Worm (Caenorhabditis elegans) whole organism, L4 larva: Measurements from ENCODE around the gene R11E3.1.

ENCODE experiments used
- aly-2 ChIP-seq: sonication (generic microtip); optimal IDR thresholded peaks from 2 replicates; lab custom pipeline; 2018; ENCODE audit warnings: missing biosample characterization, missing genetic modification characterization
- dmd-8 ChIP-seq: fragments of 200-800 bp; sonication (Bioruptor generic); IDR thresholded peaks from 2 replicates; pipeline ENCODE4 v1.3.6; 2022; ENCODE audit warnings: missing genetic modification characterization, missing compliant biosample characterization
- egl-27 ChIP-seq: sonication (generic microtip); optimal IDR thresholded peaks from 3 replicates; lab custom pipeline; 2017; ENCODE audit warnings: missing biosample characterization, missing genetic modification reagents, missing genetic modification characterization
- madf-9 ChIP-seq: fragments of 200-800 bp; sonication (Bioruptor generic); conservative IDR thresholded peaks from 2 replicates; pipeline ENCODE4 v1.3.6; 2022; ENCODE audit warnings: missing genetic modification reagents, missing genetic modification characterization, missing compliant biosample characterization

DNA sequence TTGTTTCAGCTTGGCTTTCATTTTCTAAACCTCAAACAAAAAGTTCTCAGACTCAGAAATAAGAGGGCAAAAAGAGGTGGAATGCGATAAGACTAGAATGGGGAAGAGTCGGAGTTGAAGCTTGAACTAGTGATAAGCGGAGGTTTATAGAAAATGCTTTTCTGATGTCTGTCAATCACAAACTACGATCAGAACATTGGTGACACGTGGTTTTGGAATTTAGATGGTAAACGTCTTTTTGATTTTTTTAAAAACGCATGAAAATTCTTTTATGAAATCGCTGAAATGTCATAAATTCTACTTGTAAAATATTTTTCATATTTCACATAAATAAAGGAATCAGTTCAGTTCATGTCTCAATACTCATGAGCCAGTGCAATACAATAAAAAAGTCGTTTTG, 31.5 kb downstream of the R11E3.1 start, which contains the start of gene H06H21.8:
- TF ChIP-seq aly-2 (no peak), egl-27 (tag; lab: Kevin White, UChicago) (no peak), madf-9 (GFP tag; lab: Robert Waterston, UW) (no peak), dmd-8 (GFP tag; lab: Robert Waterston, UW) (no peak)
